Fruit fly (Drosophila melanogaster): ENCODE data around the gene Flad2.
"Not testable (repeated sequence)": the region's sequence is repeated elsewhere in the genome, so short reads cannot be mapped to it uniquely, and the experiment has no call there.

Gene Flad2

dm6 chr2L:13398614-13399161, 13.6 kb upstream of the Flad2 start, which contains the start of the genes CG10859 and CG7110:
CG10859 (minus strand) TSS chr2L:13398664.
CG7110 (plus strand) TSS chr2L:13398991.
- TF ChIP-seq CTCF (optimal IDR thresholded peaks at IDR 0.05) (no peak), CG8478 (optimal IDR thresholded peaks at IDR 0.05) (no peak)

dm6 chr2L:13399565-13399964, 12.8 kb upstream of the Flad2 start:
- TF ChIP-seq CTCF (optimal IDR thresholded peaks at IDR 0.05), result no peak
- TF ChIP-seq CG8478 (optimal IDR thresholded peaks at IDR 0.05), result no peak

dm6 chr2L:13411566-13411965, 753 bp upstream of the Flad2 start, which contains the start of gene Vm34Ca:
Vm34Ca (minus strand) TSS chr2L:13411631.
- TF ChIP-seq CTCF (optimal IDR thresholded peaks at IDR 0.05) (no peak), CG8478 (optimal IDR thresholded peaks at IDR 0.05) (no peak)

dm6 chr2L:13414525-13415481, 2.5 kb downstream of the Flad2 start, which contains the start of the genes CG16956, CG42784 and CG43850:
CG16956 (minus strand) TSS chr2L:13414575.
CG42784 (plus strand) TSS chr2L:13415431.
CG43850 (plus strand) TSS chr2L:13415431.
- TF ChIP-seq CG8478 (optimal IDR thresholded peaks at IDR 0.05), result no peak
- TF ChIP-seq CTCF (optimal IDR thresholded peaks at IDR 0.05), result no peak

dm6 chr2L:13430919-13431502, 18.7 kb downstream of the Flad2 start:
- TF ChIP-seq CG8478 (optimal IDR thresholded peaks at IDR 0.05) (no peak), CTCF (optimal IDR thresholded peaks at IDR 0.05) (no peak)

- no peak for TF ChIP-seq CG8478 (optimal IDR thresholded peaks at IDR 0.05)
- TF ChIP-seq CTCF (optimal IDR thresholded peaks at IDR 0.05), result no peak
These were observed 22.7 kb downstream of the Flad2 start, which contains the start of gene Tehao for dm6 chr2L:13434795-13435634. Tehao (plus strand) TSS chr2L:13435622.

dm6 chr2L:13436791-13437190, 24.5 kb downstream of the Flad2 start:
- TF ChIP-seq CTCF (optimal IDR thresholded peaks at IDR 0.05), result no peak
- TF ChIP-seq CG8478 (optimal IDR thresholded peaks at IDR 0.05), result no peak

- peak; percentile 68 to 73 for TF ChIP-seq CTCF (optimal IDR thresholded peaks at IDR 0.05)
- no peak for TF ChIP-seq CG8478 (optimal IDR thresholded peaks at IDR 0.05)
These were observed 33.0 kb downstream of the Flad2 start, which contains the start of gene Hacd2 for dm6 chr2L:13445249-13445846. Hacd2 (minus strand) TSS chr2L:13445651.

dm6 chr2L:13449397-13449796, 37.1 kb downstream of the Flad2 start, which contains the start of gene Hsp60D:
Hsp60D (minus strand) TSS chr2L:13449497.
- TF ChIP-seq CTCF, CG8478 (optimal IDR thresholded peaks at IDR 0.05): not testable (repeated sequence)

- TF ChIP-seq CG8478 (optimal IDR thresholded peaks at IDR 0.05), result no peak
- no peak for TF ChIP-seq CTCF (optimal IDR thresholded peaks at IDR 0.05)
These were observed 44.8 kb downstream of the Flad2 start, which contains the start of gene CG42809 for dm6 chr2L:13457037-13457547. CG42809 (plus strand) TSS chr2L:13457497.

dm6 chr2L:13458991-13459731, 46.8 kb downstream of the Flad2 start, which contains the start of gene CG42810:
CG42810 (plus strand) TSS chr2L:13459681.
- TF ChIP-seq CTCF (optimal IDR thresholded peaks at IDR 0.05), result no peak
- TF ChIP-seq CG8478 (optimal IDR thresholded peaks at IDR 0.05), result no peak

dm6 chr2L:13460911-13461866, 48.9 kb downstream of the Flad2 start, which contains the start of gene CG46308:
CG46308 (plus strand) TSS chr2L:13461774.
- TF ChIP-seq CG8478 (optimal IDR thresholded peaks at IDR 0.05) (no peak), CTCF (optimal IDR thresholded peaks at IDR 0.05) (no peak)

Data from S2 (cell line).